Worm (Caenorhabditis elegans) whole organism, L4 larva: ENCODE results near the gene clec-135.

Experiments
- pqm-1 ChIP-seq: sonication (generic microtip); optimal IDR thresholded peaks from 2 replicates; lab custom pipeline; 2017; ENCODE audit warnings: missing biosample characterization, missing genetic modification characterization
- set-16 ChIP-seq: fragments of 200-800 bp; sonication (Bioruptor generic); IDR thresholded peaks from 2 replicates; pipeline ENCODE4 v1.3.6; 2022; ENCODE audit warnings: missing genetic modification reagents, missing genetic modification characterization, missing compliant biosample characterization

- TF ChIP-seq pqm-1 = no peak
- TF ChIP-seq set-16 (GFP tag; lab: Robert Waterston, UW) = no peak
These were observed 39.5 kb downstream of the clec-135 start, which contains the start of gene F31D5.1 for ce11 chrII:4219062-4219461.
